Fruit fly (Drosophila melanogaster): Measurements from ENCODE around the gene Eip74EF.

The Eip74EF gene

DNA sequence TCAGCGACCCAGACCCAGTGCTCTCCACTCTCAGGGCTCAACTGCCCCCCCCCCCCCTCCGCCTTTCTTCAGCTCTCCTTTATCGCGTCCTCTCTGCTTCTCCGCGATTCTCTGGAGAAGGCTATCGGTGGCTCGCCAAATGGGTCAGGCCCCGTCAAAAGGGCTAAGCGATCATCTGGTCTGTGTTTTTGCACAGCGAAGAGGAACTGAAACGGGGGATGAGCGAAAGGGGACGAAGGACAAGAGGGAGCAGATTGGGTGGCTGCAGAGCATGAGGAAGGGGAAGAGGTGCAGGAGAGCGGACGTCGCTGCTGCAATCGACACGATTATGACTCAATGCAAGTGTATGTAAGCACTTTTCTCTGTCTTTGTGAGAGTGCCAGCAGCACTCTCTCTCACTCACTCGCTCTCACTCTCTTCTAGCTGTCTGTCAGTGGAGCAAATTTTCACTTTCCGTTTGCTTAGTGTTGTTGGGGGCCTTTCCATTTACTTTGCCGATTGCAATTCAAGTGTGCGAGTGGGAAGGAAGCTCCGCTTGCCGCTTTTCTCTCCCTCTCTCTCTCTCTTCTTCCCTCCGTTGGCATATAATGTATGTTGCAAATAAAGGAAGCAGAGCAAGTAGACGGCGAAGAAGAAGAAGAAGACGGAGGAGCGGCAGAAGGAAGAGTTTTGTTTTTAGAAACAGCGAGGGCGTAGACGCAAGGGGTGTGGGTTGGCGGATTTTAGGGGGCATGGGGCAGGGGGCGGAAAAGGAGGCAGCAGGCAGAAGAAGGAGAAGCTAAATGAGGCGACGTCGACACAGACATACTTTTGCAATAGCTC lies 41.4 kb downstream of the Eip74EF start:
- TF ChIP-seq CG17801 (GFP tag; optimal IDR thresholded peaks at IDR 0.05; ENCODE audit: partially characterized antibody), result no peak

DNA sequence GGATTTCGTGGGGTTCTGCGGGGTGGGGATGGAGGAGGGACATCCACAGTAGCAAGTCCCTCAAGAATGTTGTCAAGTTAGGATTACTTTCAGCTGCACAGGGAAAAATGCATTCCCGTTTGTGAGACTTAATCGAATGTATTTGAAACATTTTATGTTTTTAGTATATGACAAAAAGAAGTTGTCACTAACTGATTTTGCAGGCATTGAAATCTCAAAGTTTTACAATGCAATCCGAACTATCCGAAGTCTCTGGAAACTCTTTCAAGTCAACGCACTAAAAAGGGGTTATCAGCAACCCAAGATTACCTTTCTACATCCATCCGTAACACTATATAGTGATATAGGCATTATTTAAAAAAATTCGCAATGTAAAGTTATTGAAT lies 42.2 kb downstream of the Eip74EF start:
- TF ChIP-seq CG17801 (GFP tag; optimal IDR thresholded peaks at IDR 0.05; ENCODE audit: partially characterized antibody), result no peak

DNA sequence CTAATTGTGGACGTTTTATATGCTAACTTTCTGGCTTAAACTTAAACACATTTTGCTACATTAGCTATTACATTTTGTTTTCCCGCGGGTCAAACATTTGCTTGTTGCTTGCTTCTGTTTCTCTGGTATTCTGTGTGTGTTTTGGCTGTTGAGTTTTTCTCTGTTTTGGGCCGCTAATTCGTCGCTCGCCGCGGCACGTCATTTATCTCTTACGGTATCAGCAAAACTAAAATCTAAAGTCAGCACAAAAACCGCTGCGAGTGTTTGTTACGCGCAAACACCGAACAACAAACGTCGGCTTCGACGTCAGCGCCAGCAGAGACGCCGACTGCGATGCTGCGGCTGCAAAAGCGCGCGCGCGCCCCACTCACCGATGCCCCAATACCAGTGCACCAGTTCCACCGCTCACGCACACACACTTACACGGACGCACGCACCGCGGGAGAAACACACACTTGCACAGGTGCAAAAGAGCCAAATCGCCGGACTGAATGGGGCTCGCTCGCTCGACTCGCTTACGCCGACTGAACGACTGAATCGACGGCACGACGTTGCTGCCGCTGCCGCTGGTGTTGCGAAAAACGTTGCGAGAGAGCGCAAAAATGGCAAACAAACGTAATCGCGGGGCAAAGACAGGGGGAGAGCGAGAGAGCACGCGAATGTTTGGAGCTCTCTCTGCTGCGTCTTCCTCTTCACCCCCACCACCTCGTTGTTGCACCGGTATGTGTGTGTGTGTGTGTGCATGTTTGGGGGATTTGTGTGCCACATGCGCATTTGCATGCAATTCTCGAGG lies 42.8 kb downstream of the Eip74EF start:
- peak; percentile 21 for TF ChIP-seq CG17801 (GFP tag; optimal IDR thresholded peaks at IDR 0.05; ENCODE audit: partially characterized antibody)

DNA sequence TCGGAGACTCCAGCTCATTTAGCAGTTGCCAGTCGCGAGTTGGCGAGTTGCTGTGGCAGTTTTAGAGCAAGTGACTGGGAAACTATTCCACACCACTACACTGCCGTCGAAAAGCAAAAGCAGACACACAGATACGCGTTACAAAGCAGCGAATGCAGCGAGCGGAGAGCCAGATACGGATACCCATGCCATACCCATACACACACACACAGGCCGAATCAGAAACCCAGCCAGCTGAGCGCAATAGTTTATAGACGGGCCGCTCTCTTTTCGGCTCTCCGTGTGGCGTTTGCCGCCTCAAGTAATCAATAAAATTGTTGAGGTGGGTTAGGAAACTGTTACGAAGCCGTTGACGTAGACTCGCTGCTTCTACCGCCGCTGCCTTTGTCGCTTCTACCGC lies 45.3 kb downstream of the Eip74EF start:
- peak; percentile 13 for TF ChIP-seq CG17801 (GFP tag; optimal IDR thresholded peaks at IDR 0.05; ENCODE audit: partially characterized antibody)

DNA sequence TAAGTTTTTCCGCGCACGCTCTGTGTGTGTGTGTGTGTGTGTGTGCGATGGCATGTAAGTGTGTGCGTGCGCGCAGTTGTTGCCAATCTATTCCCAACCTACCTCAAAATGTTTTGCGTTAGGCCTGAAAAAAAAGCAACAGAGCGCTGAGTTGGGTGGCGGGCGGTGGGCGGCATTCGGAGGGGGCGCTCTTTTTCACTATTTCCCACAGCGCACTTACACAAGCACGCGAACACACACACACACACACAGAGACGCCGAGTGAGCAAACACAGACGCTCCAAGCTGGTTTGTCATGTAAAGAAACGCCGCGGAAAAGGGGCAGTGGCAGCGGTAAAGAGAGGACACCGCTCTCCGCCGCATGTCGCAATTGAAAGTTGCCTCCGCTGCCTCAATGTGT lies 47.0 kb downstream of the Eip74EF start:
- no peak for TF ChIP-seq CG17801 (GFP tag; optimal IDR thresholded peaks at IDR 0.05; ENCODE audit: partially characterized antibody)

DNA sequence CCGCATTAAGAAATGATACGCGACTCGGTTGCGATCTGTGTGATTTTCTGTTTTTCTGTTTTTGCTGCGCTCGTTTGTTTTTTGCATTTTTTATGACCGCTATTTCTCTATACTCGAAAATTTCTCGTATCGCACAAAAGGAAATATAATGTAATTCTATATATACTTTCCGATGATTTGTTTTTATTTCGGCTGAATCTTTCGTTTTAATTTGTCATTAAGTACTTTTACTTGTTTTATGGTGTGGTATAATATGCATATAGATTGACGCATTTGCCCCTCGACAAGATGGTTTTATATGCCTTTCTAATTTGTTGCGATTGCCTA lies 48.6 kb downstream of the Eip74EF start:
- no peak for TF ChIP-seq CG17801 (GFP tag; optimal IDR thresholded peaks at IDR 0.05; ENCODE audit: partially characterized antibody)

DNA sequence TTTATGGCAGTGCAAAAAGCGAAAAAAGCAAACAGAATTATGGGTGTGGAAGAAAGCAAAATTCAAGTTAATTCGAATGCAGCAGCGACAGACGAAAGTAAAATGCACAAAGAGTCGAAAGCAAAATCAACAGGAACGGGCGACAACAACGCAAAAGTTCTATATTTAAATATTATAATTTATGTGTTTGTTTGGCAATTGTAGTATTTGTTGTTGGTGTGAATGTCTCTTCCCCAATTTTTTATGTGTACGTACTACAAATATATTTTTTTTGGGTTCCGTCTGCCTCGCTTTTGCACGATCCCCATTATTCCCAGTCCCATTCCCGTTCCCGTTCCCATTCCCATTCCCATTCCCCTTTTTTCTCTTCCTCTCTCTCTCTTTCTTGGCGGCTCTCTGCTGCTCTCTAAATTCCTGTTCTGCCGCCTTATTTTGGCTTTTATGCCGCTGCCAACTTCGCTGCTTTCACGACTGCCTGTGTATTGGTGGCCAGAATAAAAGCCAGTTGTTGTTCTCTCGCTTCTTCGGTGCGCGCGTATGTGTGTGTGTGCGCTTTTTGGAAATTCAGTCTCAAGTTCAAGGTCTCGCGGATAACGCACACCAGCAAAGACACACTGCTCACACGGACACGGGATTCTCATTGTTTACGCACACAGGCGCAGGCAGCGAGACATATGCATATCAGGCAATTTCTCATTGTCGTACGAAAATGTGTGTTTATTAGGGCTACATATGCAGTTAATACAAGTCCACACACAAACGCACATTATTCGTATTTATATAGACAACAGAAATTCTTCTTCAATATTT lies 49.2 kb downstream of the Eip74EF start:
- no peak for TF ChIP-seq CG17801 (GFP tag; optimal IDR thresholded peaks at IDR 0.05; ENCODE audit: partially characterized antibody)

DNA sequence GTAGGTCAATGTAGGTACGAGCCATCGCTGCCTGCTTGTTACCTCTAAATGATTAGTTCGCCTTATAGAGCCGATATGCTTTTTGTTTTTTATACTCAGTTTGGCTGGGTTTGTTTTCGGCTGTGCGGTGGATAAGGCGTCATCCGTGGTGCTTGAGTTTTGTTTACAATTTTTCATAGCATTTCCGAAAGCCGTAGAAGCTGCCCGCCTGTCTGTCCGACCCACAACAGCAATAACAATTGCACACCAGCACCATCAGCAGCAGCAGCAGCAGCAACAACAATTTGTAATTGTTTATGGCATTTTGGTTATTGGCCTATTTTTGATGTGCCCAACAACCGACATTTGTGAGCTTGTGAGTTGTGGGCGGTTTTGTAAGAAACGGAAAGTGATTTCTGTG lies 50.4 kb downstream of the Eip74EF start:
- TF ChIP-seq CG17801 (GFP tag; optimal IDR thresholded peaks at IDR 0.05; ENCODE audit: partially characterized antibody), result no peak

DNA sequence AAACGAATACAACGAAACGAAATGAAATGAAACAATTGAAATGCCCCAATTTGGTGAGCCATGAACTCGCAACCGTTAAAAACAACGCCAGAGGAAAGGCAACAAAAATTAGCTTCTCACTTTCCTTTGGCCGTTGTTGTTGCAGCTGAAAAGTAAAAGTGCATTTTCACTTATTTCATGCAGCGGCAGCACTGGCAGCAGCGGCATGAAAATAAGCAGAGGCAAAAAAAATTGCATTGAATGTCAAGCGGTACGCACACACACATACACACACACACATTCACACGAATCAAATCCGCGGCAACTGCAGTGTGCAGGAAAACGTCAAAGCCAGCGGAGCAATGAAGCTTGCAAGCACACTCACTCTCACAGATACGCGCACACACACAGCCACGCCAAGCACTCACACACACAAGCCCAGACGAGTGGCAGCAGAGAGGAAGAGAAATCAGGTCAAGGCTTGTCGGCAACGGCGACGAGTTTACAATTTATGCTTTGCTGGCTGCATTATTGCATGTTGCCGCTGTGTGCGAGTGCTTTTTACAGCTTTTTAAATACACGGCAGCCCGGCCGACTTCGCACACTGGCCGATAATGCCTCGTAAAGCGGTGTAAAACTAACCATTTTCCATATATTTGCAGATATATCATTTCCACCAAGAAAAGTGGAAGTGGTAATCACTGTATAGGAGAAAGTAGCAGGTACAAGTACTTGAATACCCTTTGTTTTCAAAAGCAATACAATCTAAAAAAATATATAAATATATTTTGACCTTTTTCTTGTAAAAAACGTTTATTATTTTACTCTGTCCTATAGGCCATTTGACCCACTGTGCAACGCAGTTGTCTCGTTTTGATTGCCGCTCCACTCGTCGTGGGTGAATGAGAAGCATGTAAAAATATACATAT lies 52.5 kb downstream of the Eip74EF start:
- TF ChIP-seq CG17801 (GFP tag; optimal IDR thresholded peaks at IDR 0.05; ENCODE audit: partially characterized antibody), result no peak

DNA sequence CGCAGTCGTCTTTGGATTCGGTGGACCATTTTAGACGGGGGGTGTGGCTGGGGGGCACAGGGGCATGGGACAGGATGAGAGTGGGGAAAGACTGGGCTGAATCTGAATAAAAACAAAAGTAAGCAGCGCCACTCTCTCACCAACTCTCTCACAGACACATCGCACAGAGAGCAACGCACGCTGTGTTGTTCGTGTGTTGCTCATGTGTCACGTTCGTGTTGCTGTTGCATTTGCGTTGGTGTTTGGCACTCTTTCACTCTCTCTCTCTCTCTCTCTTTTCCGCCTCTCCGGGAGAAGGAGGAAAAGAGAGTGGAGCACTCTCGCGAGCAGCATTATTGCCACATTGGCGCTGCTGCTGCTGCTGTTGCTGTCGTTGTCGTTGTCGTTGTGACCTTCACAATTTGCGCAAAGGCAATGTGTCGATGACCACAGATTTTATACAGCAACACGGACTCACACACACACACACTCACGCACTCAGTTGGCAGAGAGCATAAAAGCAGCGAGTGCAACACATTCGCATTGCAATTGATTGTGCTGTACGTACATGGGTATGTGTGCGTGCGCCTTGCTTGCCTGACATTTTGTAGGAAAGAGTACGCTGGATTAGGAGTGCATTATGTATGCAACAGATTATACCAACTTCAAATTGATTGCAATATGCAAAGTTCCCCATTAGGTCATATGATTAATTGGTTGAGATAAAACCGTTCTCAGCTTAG lies 55.4 kb downstream of the Eip74EF start:
- no peak for TF ChIP-seq CG17801 (GFP tag; optimal IDR thresholded peaks at IDR 0.05; ENCODE audit: partially characterized antibody)

DNA sequence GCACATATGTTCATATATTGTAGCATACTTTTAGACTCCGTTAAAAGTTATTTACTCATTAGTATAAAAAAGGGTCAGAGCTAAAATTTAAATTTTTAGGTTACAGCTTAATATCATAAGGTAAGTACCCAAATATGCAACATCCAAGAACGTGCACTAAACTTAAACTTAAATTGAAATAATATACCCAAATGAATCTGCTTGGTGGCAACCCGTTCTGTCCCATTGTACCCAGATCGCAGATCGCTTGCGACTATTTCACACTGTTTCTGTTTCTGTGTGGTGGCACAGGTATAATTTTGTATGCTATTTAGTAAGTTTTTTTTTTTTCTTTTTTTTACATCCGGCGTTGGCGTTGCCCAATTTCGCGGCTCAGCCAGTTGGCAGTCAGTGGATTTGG lies 56.0 kb downstream of the Eip74EF start:
- no peak for TF ChIP-seq CG17801 (GFP tag; optimal IDR thresholded peaks at IDR 0.05; ENCODE audit: partially characterized antibody)

DNA sequence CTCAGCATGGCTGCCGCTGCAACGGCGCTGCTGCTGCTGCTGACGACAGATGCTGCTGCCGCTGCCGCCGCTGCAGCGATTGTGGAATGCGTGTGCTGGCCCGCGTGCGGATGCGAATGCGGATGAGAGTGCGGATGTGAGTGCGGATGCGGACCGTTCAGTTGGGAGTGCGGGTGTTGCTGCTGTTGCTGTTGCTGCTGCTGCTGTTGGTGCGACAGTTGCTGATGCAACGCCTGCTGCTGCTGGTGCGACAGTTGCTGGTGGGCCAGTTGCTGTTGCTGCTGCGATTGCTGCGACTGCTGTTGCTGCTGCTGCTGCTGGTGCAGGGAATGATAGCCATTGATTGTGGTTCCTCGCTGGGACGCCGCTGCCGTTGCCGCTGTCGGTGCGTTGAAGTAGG lies 56.9 kb downstream of the Eip74EF start:
- TF ChIP-seq CG17801 (GFP tag; optimal IDR thresholded peaks at IDR 0.05; ENCODE audit: partially characterized antibody), result no peak

DNA sequence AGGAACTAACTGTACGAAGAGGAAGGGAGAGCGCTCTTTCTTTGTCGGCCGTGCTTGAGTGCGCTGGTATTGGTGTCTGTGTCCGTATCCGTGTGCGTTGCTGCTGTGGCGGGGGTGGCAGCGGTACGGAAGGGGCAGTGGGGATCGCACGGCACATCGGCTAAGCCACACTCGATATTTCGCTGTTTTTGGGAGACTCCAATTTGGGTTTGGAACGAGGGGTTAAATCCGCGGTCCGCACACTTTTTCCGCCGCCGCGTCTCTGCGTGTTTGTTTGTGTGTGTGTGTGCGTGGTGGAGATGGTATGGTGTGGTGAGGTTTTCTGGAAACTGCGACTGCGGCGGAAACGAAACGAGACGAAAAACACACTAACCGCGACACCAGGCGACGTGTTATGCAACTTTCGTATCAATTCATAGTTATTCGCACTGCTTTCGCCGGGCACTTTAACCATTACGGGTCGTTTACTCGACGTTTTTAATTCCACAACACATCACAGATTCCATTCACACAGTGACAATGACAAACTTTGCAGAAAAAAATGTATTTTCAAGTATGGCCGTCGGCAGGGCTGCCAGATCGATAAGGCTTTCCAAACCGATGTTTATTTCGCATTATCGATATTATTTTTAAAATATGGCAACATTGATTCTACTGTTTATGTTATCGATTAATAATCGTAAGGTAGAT lies 61.8 kb downstream of the Eip74EF start, which contains the start of gene CycT:
CycT (minus strand) TSS at position 574 of the 690 bp plus-strand sequence.
- peak; percentile 60 for TF ChIP-seq CG17801 (GFP tag; optimal IDR thresholded peaks at IDR 0.05; ENCODE audit: partially characterized antibody)

All from ovary, adult (tissue).